Fruit fly (Drosophila melanogaster): Measurements from ENCODE around the gene CG5916.

Gene CG5916

dm6 chr3R:16157564-16158242, 10.9 kb downstream of the CG5916 start (continued):
- TF ChIP-seq CG2120 (GFP tag; optimal IDR thresholded peaks at IDR 0.05): peak; percentile 58
- TF ChIP-seq CG6175 (GFP tag; IDR thresholded peaks at IDR 0.05): 0 out of 3 replicates have a peak, but pooled peaks have one; percentile 50
- TF ChIP-seq Jarid2 (GFP tag; optimal IDR thresholded peaks at IDR 0.05): peak; percentile 81
- no peak for TF ChIP-seq lola (GFP tag; optimal IDR thresholded peaks at IDR 0.05)
- TF ChIP-seq tll (GFP tag; optimal IDR thresholded peaks at IDR 0.05): no peak
- TF ChIP-seq Ptx1 (GFP tag; IDR thresholded peaks at IDR 0.05): peak; percentile 11; the same call in 1 of the 2 replicates
- peak; percentile 15 for TF ChIP-seq Nf-YC (tag; optimal IDR thresholded peaks at IDR 0.05)
- TF ChIP-seq Pdp1 (GFP tag; optimal IDR thresholded peaks at IDR 0.05): peak in 1 of 2 experiments; percentile 86
- peak; percentile 91 for TF ChIP-seq Med (GFP tag)
- no peak for TF ChIP-seq ttk (GFP tag; IDR thresholded peaks at IDR 0.05)
- TF ChIP-seq nmo (GFP tag; optimal IDR thresholded peaks at IDR 0.05): peak; percentile 57
- peak; percentile 57 for TF ChIP-seq stc (GFP tag; IDR thresholded peaks at IDR 0.05)
- peak; percentile 61 for TF ChIP-seq CG9437 (GFP tag; optimal IDR thresholded peaks at IDR 0.05)
- TF ChIP-seq lilli (GFP tag; optimal IDR thresholded peaks at IDR 0.05): peak; percentile 23
- TF ChIP-seq bcd (GFP tag; optimal IDR thresholded peaks at IDR 0.05): peak; percentile 51
- TF ChIP-seq CG10654 (GFP tag; optimal IDR thresholded peaks at IDR 0.05): no peak
- no peak for TF ChIP-seq CG31224 (GFP tag; IDR thresholded peaks at IDR 0.05)
- TF ChIP-seq Ssrp (tag; optimal IDR thresholded peaks at IDR 0.05): peak; percentile 30
- TF ChIP-seq CG13424 (tag; optimal IDR thresholded peaks at IDR 0.05): peak; percentile 57
- peak; percentile 72 for TF ChIP-seq CG10543 (GFP tag; optimal IDR thresholded peaks at IDR 0.05)
- TF ChIP-seq fru (optimal IDR thresholded peaks at IDR 0.05): no peak
- peak; percentile 69 for TF ChIP-seq tna (GFP tag; IDR thresholded peaks at IDR 0.05; ENCODE audit: partially characterized antibody)
- peak; percentile 11; the same call in 1 of the 2 replicates for TF ChIP-seq CG10366 (GFP tag; IDR thresholded peaks at IDR 0.05)
- TF ChIP-seq CG34376 (GFP tag; optimal IDR thresholded peaks at IDR 0.05): peak; percentile 47
- TF ChIP-seq Hmr (GFP tag; optimal IDR thresholded peaks at IDR 0.05): peak; percentile 34
- no peak for TF ChIP-seq CG1832 (GFP tag; optimal IDR thresholded peaks at IDR 0.05)
- TF ChIP-seq CG3281 (GFP tag; optimal IDR thresholded peaks at IDR 0.05): peak; percentile 63
- TF ChIP-seq Six4 (GFP tag; optimal IDR thresholded peaks at IDR 0.05): no peak
- TF ChIP-seq CG9932 (GFP tag; IDR thresholded peaks at IDR 0.05): peak; percentile 58
- TF ChIP-seq ci (GFP tag; IDR thresholded peaks at IDR 0.05): peak; percentile 45; the same call in 1 of the 3 replicates
- TF ChIP-seq CG8924 (tag; optimal IDR thresholded peaks at IDR 0.05): peak; percentile 61
- TF ChIP-seq CoRest (tag; optimal IDR thresholded peaks at IDR 0.05): peak; percentile 68
- TF ChIP-seq E2f1 (GFP tag; IDR thresholded peaks at IDR 0.05): peak; percentile 37; the same call in 1 of the 2 replicates
- peak; percentile 40 for TF ChIP-seq CG13775 (GFP tag; optimal IDR thresholded peaks at IDR 0.05)
- peak; percentile 36 for TF ChIP-seq Rfx (GFP tag; IDR thresholded peaks at IDR 0.05)
- peak; percentile 58 for TF ChIP-seq Oli (tag; optimal IDR thresholded peaks at IDR 0.05)

- TF ChIP-seq Hand (GFP tag; optimal IDR thresholded peaks at IDR 0.05): peak; percentile 6
- peak; percentile 33 for TF ChIP-seq CG6813 (GFP tag; optimal IDR thresholded peaks at IDR 0.05)
- TF ChIP-seq CG31388 (GFP tag; optimal IDR thresholded peaks at IDR 0.05): no peak
- TF ChIP-seq CG9727 (GFP tag; optimal IDR thresholded peaks at IDR 0.05): no peak
- TF ChIP-seq CG10543 (GFP tag; optimal IDR thresholded peaks at IDR 0.05): peak; percentile 21
- TF ChIP-seq CG2199 (GFP tag; IDR thresholded peaks at IDR 0.05): no peak
- TF ChIP-seq CG16863 (GFP tag; optimal IDR thresholded peaks at IDR 0.05): no peak
- peak; percentile 72 for TF ChIP-seq CG18599 (GFP tag; optimal IDR thresholded peaks at IDR 0.05)
- peak; percentile 45 for TF ChIP-seq CG3281 (GFP tag; optimal IDR thresholded peaks at IDR 0.05)
- peak; percentile 27 for TF ChIP-seq Meics (GFP tag; optimal IDR thresholded peaks at IDR 0.05)
- peak; percentile 64 for TF ChIP-seq lab (GFP tag; optimal IDR thresholded peaks at IDR 0.05)
- TF ChIP-seq CG2678 (tag; optimal IDR thresholded peaks at IDR 0.05): no peak
- no peak for TF ChIP-seq slou (GFP tag; optimal IDR thresholded peaks at IDR 0.05)
- no peak for TF ChIP-seq CG13296 (GFP tag; optimal IDR thresholded peaks at IDR 0.05)
- TF ChIP-seq Trl (optimal IDR thresholded peaks at IDR 0.05): no peak
- TF ChIP-seq Trl (GFP tag; optimal IDR thresholded peaks at IDR 0.05): no peak
- no peak for TF ChIP-seq CG18764 (GFP tag; optimal IDR thresholded peaks at IDR 0.05)
Measured at dm6 chr3R:16168088-16168487, 21.3 kb downstream of the CG5916 start.
